Fruit fly (Drosophila melanogaster): ENCODE results near the gene CG4860.

DNA sequence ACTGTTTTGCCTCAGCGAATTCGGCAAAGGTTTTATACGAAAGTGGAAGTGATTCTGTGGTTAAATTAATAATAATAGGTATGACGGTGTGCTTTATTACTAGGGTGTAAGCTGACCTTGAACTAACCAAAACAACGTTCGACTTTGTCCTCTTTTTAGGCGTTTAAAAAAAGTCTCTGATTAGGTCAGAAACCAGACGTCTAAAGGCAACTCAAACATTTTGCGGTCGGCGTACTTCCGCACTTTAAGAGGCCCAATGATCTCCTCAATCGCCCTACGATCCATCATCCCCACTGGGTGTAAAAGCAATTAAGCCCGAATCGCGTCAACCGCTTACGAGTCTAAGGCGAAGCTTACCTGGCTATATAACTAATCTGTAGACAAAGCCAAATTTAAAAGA is 17.9 kb upstream of the CG4860 start, which contains the start of gene Cyp313a3:
- no peak for TF ChIP-seq psq (optimal IDR thresholded peaks at IDR 0.05)
- TF ChIP-seq Sin3A (optimal IDR thresholded peaks at IDR 0.05), result no peak
- no peak for TF ChIP-seq Myc (optimal IDR thresholded peaks at IDR 0.05)
- TF ChIP-seq h (optimal IDR thresholded peaks at IDR 0.05), result no peak
- TF ChIP-seq insv (optimal IDR thresholded peaks at IDR 0.05), result no peak
- TF ChIP-seq ttk (optimal IDR thresholded peaks at IDR 0.05), result no peak
